Fruit fly (Drosophila melanogaster) whole organism, adult: Measurements from ENCODE around the gene CG11560.

Source experiments
- CG11617 ChIP-seq: fragments of 200-800 bp; sonication (Bioruptor generic); optimal IDR thresholded peaks from 2 replicates; lab custom pipeline; 2017; ENCODE audit warnings: mild to moderate bottlenecking, missing biosample characterization, missing genetic modification reagents, missing genetic modification characterization
- CG12768 ChIP-seq: fragments of 200-800 bp; sonication (Bioruptor generic); optimal IDR thresholded peaks from 2 replicates; lab custom pipeline; 2017; ENCODE audit warnings: missing biosample characterization, missing genetic modification characterization, mild to moderate bottlenecking, moderate library complexity, missing genetic modification reagents
- CG14711 ChIP-seq: fragments of 200-800 bp; sonication (Bioruptor generic); optimal IDR thresholded peaks from 2 replicates; lab custom pipeline; 2018; ENCODE audit warnings: missing biosample characterization, mild to moderate bottlenecking, missing genetic modification characterization, moderate library complexity
- CG1620 ChIP-seq: fragments of 200-800 bp; sonication (Bioruptor generic); optimal IDR thresholded peaks from 2 replicates; lab custom pipeline; 2016; ENCODE audit warnings: missing biosample characterization, missing genetic modification characterization
- CG33017 ChIP-seq: fragments of 200-800 bp; sonication (Bioruptor generic); optimal IDR thresholded peaks from 2 replicates; lab custom pipeline; 2018; ENCODE audit warnings: missing biosample characterization, mild to moderate bottlenecking, missing genetic modification characterization, moderate library complexity
- CG5204 ChIP-seq: fragments of 200-800 bp; sonication (Bioruptor generic); optimal IDR thresholded peaks from 2 replicates; lab custom pipeline; 2016; ENCODE audit warnings: missing biosample characterization, missing genetic modification characterization
- CG7045 ChIP-seq: fragments of 200-800 bp; sonication (Bioruptor generic); optimal IDR thresholded peaks from 2 replicates; lab custom pipeline; 2017; ENCODE audit warnings: missing biosample characterization, mild to moderate bottlenecking, missing genetic modification characterization
- CG7101 ChIP-seq: fragments of 200-800 bp; sonication (Bioruptor generic); optimal IDR thresholded peaks from 2 replicates; lab custom pipeline; 2018; ENCODE audit warnings: missing biosample characterization, mild to moderate bottlenecking, missing genetic modification characterization, moderate library complexity
- Clk ChIP-seq: fragments of 200-800 bp; sonication (Bioruptor generic); optimal IDR thresholded peaks from 2 replicates; lab custom pipeline; 2017; ENCODE audit warnings: missing biosample characterization, missing genetic modification characterization
- Crg-1 ChIP-seq: fragments of 200-800 bp; sonication (Bioruptor generic); optimal IDR thresholded peaks from 2 replicates; lab custom pipeline; 2016; ENCODE audit warnings: missing biosample characterization, missing genetic modification characterization
- Hr96 ChIP-seq: fragments of 200-800 bp; sonication (Bioruptor generic); optimal IDR thresholded peaks from 2 replicates; lab custom pipeline; 2016; ENCODE audit warnings: missing biosample characterization, missing genetic modification characterization
- Mnt ChIP-seq: fragments of 200-800 bp; sonication (Bioruptor generic); optimal IDR thresholded peaks from 2 replicates; lab custom pipeline; 2016; ENCODE audit warnings: missing biosample characterization, mild to moderate bottlenecking, missing genetic modification characterization
- bab1 ChIP-seq: fragments of 200-800 bp; sonication (Bioruptor generic); optimal IDR thresholded peaks from 3 replicates; lab custom pipeline; 2019; ENCODE audit warnings: missing biosample characterization, mild to moderate bottlenecking, missing genetic modification characterization, moderate library complexity
- cic ChIP-seq: fragments of 200-800 bp; sonication (Bioruptor generic); optimal IDR thresholded peaks from 2 replicates; lab custom pipeline; 2017; ENCODE audit warnings: missing biosample characterization, mild to moderate bottlenecking, missing genetic modification characterization, moderate library complexity
- cnc ChIP-seq, 2 experiments: fragments of >200 bp; optimal IDR thresholded peaks; 2 replicates each; lab custom pipeline; 2017
- kay ChIP-seq: fragments of 200-800 bp; sonication (Bioruptor generic); peaks from one replicate; lab custom pipeline; 2016; ENCODE audit warnings: missing biosample characterization, missing genetic modification characterization, borderline replicate concordance
- ovo ChIP-seq: fragments of 200-800 bp; sonication (Bioruptor generic); optimal IDR thresholded peaks from 2 replicates; lab custom pipeline; 2016; ENCODE audit warnings: missing biosample characterization, missing genetic modification characterization
- pad ChIP-seq: fragments of 200-800 bp; sonication (Bioruptor generic); optimal IDR thresholded peaks from 3 replicates; lab custom pipeline; 2017; ENCODE audit warnings: missing biosample characterization, missing genetic modification characterization, mild to moderate bottlenecking, moderate library complexity, missing genetic modification reagents
- tj ChIP-seq: fragments of 200-800 bp; sonication (Bioruptor generic); optimal IDR thresholded peaks from 3 replicates; lab custom pipeline; 2017; ENCODE audit warnings: missing biosample characterization, mild to moderate bottlenecking, missing genetic modification characterization, moderate library complexity
- toe ChIP-seq: fragments of 200-800 bp; sonication (Bioruptor generic); optimal IDR thresholded peaks from 2 replicates; lab custom pipeline; 2016; ENCODE audit warnings: missing biosample characterization, missing genetic modification characterization

Gene CG11560

DNA sequence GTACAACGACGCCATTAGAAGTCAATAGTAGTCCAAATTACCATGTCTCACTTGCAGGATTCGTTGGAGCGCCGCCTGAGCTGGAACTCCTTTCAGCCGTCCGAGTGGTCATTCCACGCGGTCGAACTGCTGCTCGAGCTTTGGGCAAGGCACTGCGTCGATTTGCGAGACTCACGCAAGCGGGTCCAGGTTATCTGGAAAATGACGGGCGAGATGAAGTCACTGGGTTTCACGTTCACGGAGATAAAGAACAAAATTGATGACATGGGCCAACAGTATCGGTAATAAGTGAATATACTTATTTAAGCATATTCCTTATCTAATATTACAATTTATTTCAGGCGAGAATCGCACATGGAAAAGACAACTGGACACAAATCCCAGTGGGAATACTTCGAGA lies 1.2 kb upstream of the CG11560 start:
- no peak for TF ChIP-seq CG33017
- TF ChIP-seq cic: no peak
- no peak for TF ChIP-seq CG14711 (tag; lab: Kevin White, UChicago)
- TF ChIP-seq CG7045 (GFP tag; lab: Kevin White, UChicago): no peak
- no peak for TF ChIP-seq CG5204
- TF ChIP-seq CG1620: no peak
- no peak for TF ChIP-seq bab1 (GFP tag; lab: Kevin White, UChicago)
- TF ChIP-seq cnc (optimal IDR thresholded peaks at IDR 0.05; lab: Kevin White, UChicago): no peak
- TF ChIP-seq ovo (GFP tag; lab: Kevin White, UChicago): no peak
- no peak for TF ChIP-seq CG7101
- TF ChIP-seq CG12768 (GFP tag; lab: Kevin White, UChicago): no peak
- no peak for TF ChIP-seq Mnt
- no peak for TF ChIP-seq pad (GFP tag; lab: Kevin White, UChicago)
- no peak for TF ChIP-seq tj
- TF ChIP-seq Clk (GFP tag; lab: Kevin White, UChicago): no peak
- TF ChIP-seq Crg-1 (GFP tag; lab: Kevin White, UChicago): no peak
- no peak for TF ChIP-seq CG11617 (GFP tag; lab: Kevin White, UChicago)
- TF ChIP-seq toe (GFP tag; lab: Kevin White, UChicago): no peak
- no peak for TF ChIP-seq Hr96 (GFP tag; lab: Kevin White, UChicago)
- no peak for TF ChIP-seq kay (GFP tag; lab: Kevin White, UChicago)

- TF ChIP-seq Hr96 (GFP tag; lab: Kevin White, UChicago) (no peak), CG5204 (no peak), cic (no peak), CG12768 (GFP tag; lab: Kevin White, UChicago) (no peak), CG33017 (no peak), tj (no peak), CG14711 (tag; lab: Kevin White, UChicago) (no peak), toe (GFP tag; lab: Kevin White, UChicago) (no peak), Mnt (no peak), kay (GFP tag; lab: Kevin White, UChicago) (no peak), CG11617 (GFP tag; lab: Kevin White, UChicago) (no peak), cnc (optimal IDR thresholded peaks at IDR 0.05; lab: Kevin White, UChicago) (no peak), CG7045 (GFP tag; lab: Kevin White, UChicago) (no peak), pad (GFP tag; lab: Kevin White, UChicago) (no peak), CG7101 (no peak), Clk (GFP tag; lab: Kevin White, UChicago) (no peak), CG1620 (no peak), ovo (GFP tag; lab: Kevin White, UChicago) (no peak), Crg-1 (GFP tag; lab: Kevin White, UChicago) (no peak), bab1 (GFP tag; lab: Kevin White, UChicago) (no peak)
Measured at dm6 chr3L:12122891-12123290, 3.1 kb downstream of the CG11560 start.

DNA sequence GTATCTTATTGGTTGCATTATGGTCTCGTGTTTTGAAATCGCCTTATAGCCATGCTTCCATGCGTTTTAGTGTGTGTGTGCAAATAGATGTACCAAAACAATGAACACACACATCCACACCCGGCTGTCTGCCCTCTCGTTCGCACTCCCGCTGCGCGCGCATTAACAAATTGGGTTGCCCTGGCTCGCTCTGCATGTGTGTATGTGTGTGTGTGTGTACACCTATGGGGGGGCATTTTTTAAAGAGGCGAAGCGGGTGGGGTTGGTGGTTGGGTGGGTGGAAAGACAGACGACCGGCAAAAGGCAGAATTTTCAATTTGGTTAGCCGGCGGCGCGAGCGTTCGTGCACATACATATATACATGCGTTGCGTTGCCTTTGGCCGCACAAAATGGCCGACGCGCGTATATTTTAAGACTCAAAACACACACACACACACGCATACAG lies 4.3 kb downstream of the CG11560 start:
- TF ChIP-seq CG1620: no peak
- peak; percentile 94 for TF ChIP-seq Mnt
- TF ChIP-seq CG11617 (GFP tag; lab: Kevin White, UChicago): no peak
- peak; percentile 20 for TF ChIP-seq CG7045 (GFP tag; lab: Kevin White, UChicago)
- TF ChIP-seq Hr96 (GFP tag; lab: Kevin White, UChicago): no peak
- no peak for TF ChIP-seq ovo (GFP tag; lab: Kevin White, UChicago)
- TF ChIP-seq CG33017: peak; percentile 18
- TF ChIP-seq CG12768 (GFP tag; lab: Kevin White, UChicago): peak; percentile 87
- TF ChIP-seq toe (GFP tag; lab: Kevin White, UChicago): no peak
- no peak for TF ChIP-seq CG5204
- TF ChIP-seq tj: peak; percentile 62
- no peak for TF ChIP-seq Clk (GFP tag; lab: Kevin White, UChicago)
- TF ChIP-seq Crg-1 (GFP tag; lab: Kevin White, UChicago): no peak
- peak; percentile 50 for TF ChIP-seq CG7101
- TF ChIP-seq pad (GFP tag; lab: Kevin White, UChicago): peak; percentile 54
- TF ChIP-seq bab1 (GFP tag; lab: Kevin White, UChicago): peak; percentile 31
- no peak for TF ChIP-seq cnc (optimal IDR thresholded peaks at IDR 0.05; lab: Kevin White, UChicago)
- peak; percentile 87 for TF ChIP-seq cic
- TF ChIP-seq CG14711 (tag; lab: Kevin White, UChicago): peak; percentile 64
- no peak for TF ChIP-seq kay (GFP tag; lab: Kevin White, UChicago)

- TF ChIP-seq CG14711 (tag; lab: Kevin White, UChicago) (peak; percentile 85), Crg-1 (GFP tag; lab: Kevin White, UChicago) (peak; percentile 96), ovo (GFP tag; lab: Kevin White, UChicago) (peak; percentile 93), CG5204 (no peak), kay (GFP tag; lab: Kevin White, UChicago) (no peak), CG33017 (peak; percentile 88), cic (peak; percentile 82), Hr96 (GFP tag; lab: Kevin White, UChicago) (peak; percentile 93), pad (GFP tag; lab: Kevin White, UChicago) (peak; percentile 88), bab1 (GFP tag; lab: Kevin White, UChicago) (peak; percentile 96), tj (peak; percentile 76), CG11617 (GFP tag; lab: Kevin White, UChicago) (peak; percentile 96), Mnt (peak; percentile 96), CG7045 (GFP tag; lab: Kevin White, UChicago) (peak; percentile 96), CG7101 (peak; percentile 97), CG1620 (peak; percentile 95), CG12768 (GFP tag; lab: Kevin White, UChicago) (peak; percentile 93), toe (GFP tag; lab: Kevin White, UChicago) (no peak), cnc (optimal IDR thresholded peaks at IDR 0.05; lab: Kevin White, UChicago) (no peak), Clk (GFP tag; lab: Kevin White, UChicago) (peak; percentile 80)
Measured at dm6 chr3L:12124975-12125374, 5.2 kb downstream of the CG11560 start, which contains the start of gene yps. TSS of gene yps (minus strand) at chr3L:12125150.

DNA sequence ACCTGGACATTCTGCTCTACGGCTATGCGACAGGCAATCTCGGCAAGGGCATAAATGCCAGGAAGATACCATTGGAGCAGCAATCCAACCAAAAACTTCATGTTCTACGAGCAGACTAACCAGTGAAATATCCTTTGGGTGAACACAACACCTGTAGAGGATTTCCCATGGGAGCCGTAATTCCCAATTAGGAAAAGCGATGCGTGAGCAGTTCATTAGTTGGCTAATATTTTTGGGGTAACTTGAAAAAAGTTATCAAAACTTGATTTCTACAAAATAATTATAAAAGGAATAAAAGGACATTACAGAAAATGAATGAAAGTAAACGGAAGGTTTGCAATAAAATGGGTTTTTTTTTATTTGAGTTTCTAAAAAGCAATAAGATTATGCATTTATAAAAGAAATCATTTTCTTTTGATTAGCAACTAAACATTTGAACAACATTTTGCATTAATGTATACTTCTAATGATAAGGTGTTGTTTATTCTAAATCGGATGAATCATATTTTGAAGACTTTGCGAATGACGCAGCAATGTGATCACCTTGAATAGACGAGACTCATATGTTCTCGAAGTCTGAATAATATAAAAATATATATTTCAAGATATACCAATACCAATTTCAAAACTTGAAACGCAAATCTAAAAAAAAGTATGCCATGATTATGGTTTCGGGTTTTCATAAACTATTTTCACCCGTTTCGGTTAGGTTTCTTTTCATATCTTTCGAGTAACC lies 7.6 kb downstream of the CG11560 start, which contains the start of the genes Ir68b and CG34241:
TSS of gene Ir68b (minus strand) at position 101 of the 736 bp plus-strand sequence.
TSS of gene CG34241 (plus strand) at position 686 of the 736 bp plus-strand sequence.
- TF ChIP-seq cnc (optimal IDR thresholded peaks at IDR 0.05; lab: Kevin White, UChicago): no peak
- no peak for TF ChIP-seq CG12768 (GFP tag; lab: Kevin White, UChicago)
- TF ChIP-seq CG33017: no peak
- no peak for TF ChIP-seq Crg-1 (GFP tag; lab: Kevin White, UChicago)
- TF ChIP-seq cic: no peak
- TF ChIP-seq CG1620: no peak
- TF ChIP-seq CG11617 (GFP tag; lab: Kevin White, UChicago): no peak
- TF ChIP-seq ovo (GFP tag; lab: Kevin White, UChicago): no peak
- TF ChIP-seq pad (GFP tag; lab: Kevin White, UChicago): no peak
- TF ChIP-seq bab1 (GFP tag; lab: Kevin White, UChicago): no peak
- no peak for TF ChIP-seq Clk (GFP tag; lab: Kevin White, UChicago)
